Fruit fly (Drosophila melanogaster) whole organism: ENCODE measurements around the gene Nckx30C.
A peak's percentile ranks its signal among the peaks of the same experiment; 100 is the strongest.

Experiments used
- CG8478 ChIP-seq: fragments of >200 bp; optimal IDR thresholded peaks from 2 replicates; lab custom pipeline; 2018; ENCODE audit warnings: inconsistent platforms
- EcR ChIP-seq, 2 experiments: fragments of >200 bp; optimal IDR thresholded peaks; 2 replicates each; lab custom pipeline; 2017; ENCODE audit warnings: missing biosample characterization in 2 of 2, missing genetic modification characterization in 2 of 2, missing genetic modification reagents in 2 of 2

DNA sequence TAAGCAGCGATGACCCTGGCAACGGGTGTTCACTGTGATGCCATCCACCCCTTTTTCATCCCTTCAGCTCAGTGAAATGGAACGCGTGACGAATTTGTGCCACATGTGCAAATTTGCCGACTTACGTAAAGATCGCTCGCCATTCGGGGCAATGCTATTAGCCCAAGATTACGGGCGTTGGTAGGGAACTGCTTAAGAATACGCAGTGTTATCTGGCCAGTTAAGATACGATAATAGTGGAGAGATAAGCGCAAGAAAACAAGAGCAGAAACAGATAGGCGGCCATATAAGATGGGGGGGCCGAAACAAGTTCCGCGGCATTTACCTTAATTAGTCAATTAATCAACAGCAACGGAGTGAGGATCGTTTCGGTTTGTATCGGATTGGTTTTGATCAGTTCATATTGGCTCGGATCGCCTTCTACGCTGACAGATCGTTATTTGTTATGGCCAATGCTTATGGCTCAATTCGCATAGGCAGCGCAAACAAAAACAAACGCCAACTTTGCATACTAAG, 39.7 kb upstream of the Nckx30C start:
- no peak for TF ChIP-seq CG8478 (lab: Kevin White, UChicago)
- peak in 1 of 2 experiments; percentile 14 for TF ChIP-seq EcR (GFP tag; optimal IDR thresholded peaks at IDR 0.05; lab: Kevin White, UChicago)
